Worm (Caenorhabditis elegans) whole organism, L1 larva: ENCODE results near the gene top-3.

Experiments
- C34B4.2 ChIP-seq: sonication (generic microtip); optimal IDR thresholded peaks from 2 replicates; lab custom pipeline; 2017; ENCODE audit warnings: mild to moderate bottlenecking, missing genetic modification characterization, missing compliant biosample characterization
- Y116A8C.19 ChIP-seq: sonication (generic microtip); optimal IDR thresholded peaks from 2 replicates; lab custom pipeline; 2016; ENCODE audit warnings: missing compliant biosample characterization, missing genetic modification characterization, borderline replicate concordance
- ceh-8 ChIP-seq: fragments of 200-800 bp; sonication (Bioruptor generic); optimal IDR thresholded peaks from 2 replicates; lab custom pipeline; 2018; ENCODE audit warnings: mild to moderate bottlenecking, missing genetic modification characterization, moderate library complexity, missing compliant biosample characterization
- ceh-88 ChIP-seq: fragments of 200-800 bp; sonication (Bioruptor generic); IDR thresholded peaks from 2 replicates; pipeline ENCODE4 v1.3.6; 2022; ENCODE audit warnings: missing genetic modification characterization, missing compliant biosample characterization
- dpl-1 ChIP-seq, 3 experiments: fragments of 150-350 bp in 2 of 3; sonication (generic microtip) in 1 of 3; optimal IDR thresholded peaks; 2 replicates each; lab custom pipeline; 2014 to 2017; ENCODE audit warnings: missing biosample characterization in 3 of 3, missing genetic modification characterization in 3 of 3, missing genetic modification reagents in 3 of 3
- efl-1 ChIP-seq, 4 experiments: fragments of 150-350 bp; optimal IDR thresholded peaks in 3 of 4; peaks in 1 of 4; 1 replicate in 1 of 4; 2 replicates in 3 of 4; lab custom pipeline; 2014; ENCODE audit warnings: missing biosample characterization in 2 of 4, missing genetic modification characterization in 2 of 4, missing genetic modification reagents in 2 of 4
- egl-13 ChIP-seq: sonication (generic microtip); optimal IDR thresholded peaks from 2 replicates; lab custom pipeline; 2016; ENCODE audit warnings: missing genotype, missing genetic modification reagents, missing genetic modification characterization, missing compliant biosample characterization
- elt-3 ChIP-seq, 6 experiments: fragments of 150-350 bp in 1 of 6; sonication (generic microtip); optimal IDR thresholded peaks; 2 replicates each; lab custom pipeline; 2017 to 2018; ENCODE audit warnings: missing biosample characterization in 6 of 6, missing genetic modification characterization in 6 of 6, inconsistent platforms in 1 of 6
- fkh-10 ChIP-seq: sonication (generic microtip); optimal IDR thresholded peaks from 2 replicates; lab custom pipeline; 2017; ENCODE audit warnings: missing biosample characterization, missing genetic modification reagents, missing genetic modification characterization
- fkh-4 ChIP-seq: sonication (generic microtip); optimal IDR thresholded peaks from 2 replicates; lab custom pipeline; 2016; ENCODE audit warnings: missing compliant biosample characterization, missing genetic modification characterization, borderline replicate concordance
- fos-1 ChIP-seq: fragments of 150-350 bp; optimal IDR thresholded peaks from 2 replicates; lab custom pipeline; 2014; ENCODE audit warnings: missing biosample characterization, missing genetic modification characterization
- grh-1 ChIP-seq: fragments of 200-800 bp; sonication (Bioruptor generic); IDR thresholded peaks from 2 replicates; pipeline ENCODE4 v1.3.6; 2022; ENCODE audit warnings: missing genetic modification reagents, missing genetic modification characterization, missing compliant biosample characterization
- jun-1 ChIP-seq: fragments of 150-350 bp; optimal IDR thresholded peaks from 2 replicates; lab custom pipeline; 2014; ENCODE audit warnings: missing biosample characterization, missing genetic modification reagents, missing genetic modification characterization
- mab-9 ChIP-seq: fragments of 200-800 bp; sonication (Bioruptor generic); IDR thresholded peaks from 2 replicates; pipeline ENCODE4 v1.3.6; 2022; ENCODE audit warnings: missing genetic modification reagents, missing genetic modification characterization, missing compliant biosample characterization
- nhr-19 ChIP-seq: fragments of 200-800 bp; sonication (Bioruptor generic); conservative IDR thresholded peaks from 2 replicates; pipeline ENCODE4 v1.3.6; 2022; ENCODE audit warnings: missing genetic modification characterization, missing compliant biosample characterization
- nhr-20 ChIP-seq: sonication (generic microtip); optimal IDR thresholded peaks from 2 replicates; lab custom pipeline; 2016; ENCODE audit warnings: mild to moderate bottlenecking, missing genetic modification characterization, missing compliant biosample characterization
- nhr-28 ChIP-seq: fragments of 150-350 bp; optimal IDR thresholded peaks from 2 replicates; lab custom pipeline; 2014; ENCODE audit warnings: missing biosample characterization, missing genetic modification characterization
- nhr-76 ChIP-seq: sonication (generic microtip); optimal IDR thresholded peaks from 2 replicates; lab custom pipeline; 2017; ENCODE audit warnings: missing biosample characterization, missing genetic modification characterization
- nhr-90 ChIP-seq: sonication (generic microtip); optimal IDR thresholded peaks from 2 replicates; lab custom pipeline; 2016; ENCODE audit warnings: mild to moderate bottlenecking, missing genetic modification characterization, missing compliant biosample characterization; ENCODE audit not compliant: poor library complexity
- pag-3 ChIP-seq: sonication (generic microtip); optimal IDR thresholded peaks from 2 replicates; lab custom pipeline; 2017; ENCODE audit warnings: missing genetic modification characterization, mild to moderate bottlenecking, missing compliant biosample characterization, antibody characterized with exemption, borderline replicate concordance; ENCODE audit not compliant: insufficient read depth
- pax-3 ChIP-seq: fragments of 200-800 bp; sonication (Bioruptor generic); optimal IDR thresholded peaks from 2 replicates; lab custom pipeline; 2018; ENCODE audit warnings: mild to moderate bottlenecking, missing genetic modification characterization, moderate library complexity, missing compliant biosample characterization
- pqm-1 ChIP-seq: sonication (generic microtip); optimal IDR thresholded peaks from 3 replicates; lab custom pipeline; 2017; ENCODE audit warnings: missing biosample characterization, missing genetic modification characterization
- snpc-4 ChIP-seq: fragments of 150-350 bp; optimal IDR thresholded peaks from 2 replicates; lab custom pipeline; 2014; ENCODE audit warnings: missing biosample characterization, missing genetic modification characterization
- sptf-1 ChIP-seq: fragments of 150-350 bp; optimal IDR thresholded peaks from 2 replicates; lab custom pipeline; 2014; ENCODE audit warnings: missing biosample characterization, missing genetic modification characterization
- sup-37 ChIP-seq: fragments of 200-800 bp; sonication (Bioruptor generic); optimal IDR thresholded peaks from 2 replicates; lab custom pipeline; 2018; ENCODE audit warnings: mild to moderate bottlenecking, missing genetic modification characterization, missing compliant biosample characterization
- unc-130 ChIP-seq: fragments of 150-350 bp; optimal IDR thresholded peaks from 2 replicates; lab custom pipeline; 2017; ENCODE audit warnings: missing biosample characterization, missing genetic modification characterization, inconsistent platforms
- unc-62 ChIP-seq: fragments of 150-350 bp; optimal IDR thresholded peaks from 2 replicates; lab custom pipeline; 2014; ENCODE audit warnings: missing biosample characterization, missing genetic modification reagents, missing genetic modification characterization
- unc-86 ChIP-seq: sonication (generic microtip); optimal IDR thresholded peaks from 2 replicates; lab custom pipeline; 2016; ENCODE audit warnings: missing genetic modification characterization, missing compliant biosample characterization
- unc-98 ChIP-seq: fragments of 200-800 bp; sonication (Bioruptor generic); IDR thresholded peaks from 2 replicates; pipeline ENCODE4 v1.3.6; 2022; ENCODE audit warnings: missing genetic modification characterization, missing compliant biosample characterization

top-3 gene

ce11 chrIII:11971342-11971741, 11.4 kb upstream of the top-3 start, which contains the start of gene Y56A3A.28:
Gene Y56A3A.28, minus strand, starts transcription at chrIII:11971374.
- peak in 1 of 2 experiments; percentile 20 for TF ChIP-seq efl-1 (optimal IDR thresholded peaks at IDR 0.05; lab: Kevin White, UChicago)
- TF ChIP-seq efl-1 (GFP tag; optimal IDR thresholded peaks at IDR 0.05 in 1 of 2; lab: Kevin White, UChicago): peak in 1 of 2 experiments; percentile 25
- TF ChIP-seq dpl-1 (GFP tag; optimal IDR thresholded peaks at IDR 0.05; lab: Kevin White, UChicago): peak in 1 of 3 experiments; percentile 14
- no peak for TF ChIP-seq fkh-10 (GFP tag; lab: Kevin White, UChicago)

ce11 chrIII:11967049-11967448, 7.1 kb upstream of the top-3 start:
- TF ChIP-seq unc-98 (peak; percentile 43; the same call in 1 of the 2 replicates), snpc-4 (tag; lab: Kevin White, UChicago) (peak; percentile 13), grh-1 (GFP tag; lab: Robert Waterston, UW) (peak; percentile 61), nhr-19 (peak; percentile 81), ceh-88 (GFP tag; lab: Robert Waterston, UW) (peak; percentile 59; the same call in 1 of the 2 replicates), mab-9 (GFP tag; lab: Robert Waterston, UW) (peak; percentile 40; the same call in 1 of the 2 replicates)

ce11 chrIII:11954150-11954549, 5.8 kb downstream of the top-3 start:
- TF ChIP-seq fkh-4 (tag; lab: Kevin White, UChicago): no peak
- TF ChIP-seq nhr-90 (tag; lab: Kevin White, UChicago): no peak
- no peak for TF ChIP-seq unc-86
- no peak for TF ChIP-seq egl-13 (tag; lab: Kevin White, UChicago)
- TF ChIP-seq dpl-1 (GFP tag; optimal IDR thresholded peaks at IDR 0.05; lab: Kevin White, UChicago): no peak
- TF ChIP-seq Y116A8C.19 (tag; lab: Kevin White, UChicago): no peak
- no peak for TF ChIP-seq jun-1 (tag; lab: Kevin White, UChicago)
- TF ChIP-seq pax-3 (tag; lab: Kevin White, UChicago): no peak
- TF ChIP-seq elt-3 (tag; optimal IDR thresholded peaks at IDR 0.05; lab: Kevin White, UChicago): no peak

ce11 chrIII:11951111-11951510, 8.9 kb downstream of the top-3 start:
- TF ChIP-seq nhr-28 (tag; lab: Kevin White, UChicago): no peak
- TF ChIP-seq sptf-1 (tag; lab: Kevin White, UChicago): no peak
- no peak for TF ChIP-seq nhr-76 (tag; lab: Kevin White, UChicago)
- no peak for TF ChIP-seq pag-3 (tag; lab: Kevin White, UChicago)
- TF ChIP-seq unc-130: no peak
- no peak for TF ChIP-seq mab-9 (GFP tag; lab: Robert Waterston, UW)
- no peak for TF ChIP-seq unc-62 (GFP tag; lab: Kevin White, UChicago)
- no peak for TF ChIP-seq pax-3 (tag; lab: Kevin White, UChicago)
- no peak for TF ChIP-seq C34B4.2 (tag; lab: Kevin White, UChicago)

ce11 chrIII:11949276-11949879, 10.6 kb downstream of the top-3 start:
- TF ChIP-seq nhr-20 (tag; lab: Kevin White, UChicago) (no peak), pqm-1 (peak; percentile 24)

ce11 chrIII:11948437-11948836, 11.5 kb downstream of the top-3 start:
- TF ChIP-seq unc-86 (no peak), C34B4.2 (tag; lab: Kevin White, UChicago) (no peak), fos-1 (tag; lab: Kevin White, UChicago) (no peak), elt-3 (tag; optimal IDR thresholded peaks at IDR 0.05; lab: Kevin White, UChicago) (no peak), ceh-8 (GFP tag; lab: Kevin White, UChicago) (no peak), sup-37 (no peak)
